Fruit fly (Drosophila melanogaster) Kc167 (cell line): ENCODE results near the gene CG11865.
"Not testable (repeated sequence)": the region's sequence is repeated elsewhere in the genome, so short reads cannot be mapped to it uniquely, and the experiment has no call there.

Source experiments
- insv ChIP-seq: fragments of >200 bp; optimal IDR thresholded peaks from 3 replicates; lab custom pipeline; 2018; ENCODE audit warnings: missing external identifiers
- psq ChIP-seq: fragments of >200 bp; optimal IDR thresholded peaks from 2 replicates; lab custom pipeline; 2017; ENCODE audit warnings: missing external identifiers
- ttk ChIP-seq: sonication (Bioruptor generic); optimal IDR thresholded peaks from 2 replicates; lab custom pipeline; 2017; ENCODE audit warnings: missing external identifiers

- not testable (repeated sequence) for TF ChIP-seq psq, insv, ttk (lab: Kevin White, UChicago)
These were observed 42.6 kb downstream of the CG11865 start, which contains the start of gene CG44141 for dm6 chr2L:15659374-15659773.
